Worm (Caenorhabditis elegans) whole organism, midembryonic: ENCODE measurements around the gene C27A2.12.

ENCODE experiments used
- T22C8.4 ChIP-seq: fragments of 200-800 bp; sonication (Bioruptor generic); IDR thresholded peaks from 2 replicates; pipeline ENCODE4 v1.3.6; 2022; ENCODE audit warnings: missing genetic modification characterization, missing compliant biosample characterization
- cog-1 ChIP-seq: sonication (generic microtip); optimal IDR thresholded peaks from 2 replicates; lab custom pipeline; 2016; ENCODE audit warnings: missing genetic modification characterization, missing compliant biosample characterization
- flt-1 ChIP-seq: fragments of 200-800 bp; sonication (Bioruptor generic); IDR thresholded peaks from 2 replicates; pipeline ENCODE4 v1.3.6; 2022; ENCODE audit warnings: missing genetic modification characterization, missing compliant biosample characterization
- klf-2 ChIP-seq: fragments of 200-800 bp; sonication (Bioruptor generic); conservative IDR thresholded peaks from 2 replicates; pipeline ENCODE4 v1.3.6; 2022; ENCODE audit warnings: missing genetic modification reagents, missing genetic modification characterization, missing compliant biosample characterization
- med-1 ChIP-seq: sonication (generic microtip); optimal IDR thresholded peaks from 2 replicates; lab custom pipeline; 2017; ENCODE audit warnings: missing genetic modification characterization, mild to moderate bottlenecking, missing compliant biosample characterization, antibody characterized with exemption, missing genetic modification reagents; ENCODE audit not compliant: insufficient read depth
- ref-1 ChIP-seq: fragments of 200-800 bp; sonication (Bioruptor generic); conservative IDR thresholded peaks from 2 replicates; pipeline ENCODE4 v1.3.6; 2022; ENCODE audit warnings: missing genetic modification reagents, missing genetic modification characterization, missing compliant biosample characterization
- tab-1 ChIP-seq: fragments of 200-800 bp; sonication (Bioruptor generic); IDR thresholded peaks from 2 replicates; pipeline ENCODE4 v1.3.6; 2022; ENCODE audit warnings: missing genetic modification characterization, missing compliant biosample characterization
- ztf-23 ChIP-seq: fragments of 200-800 bp; sonication (Bioruptor generic); IDR thresholded peaks from 2 replicates; pipeline ENCODE4 v1.3.6; 2022; ENCODE audit warnings: missing genetic modification reagents, missing genetic modification characterization, missing compliant biosample characterization
- ztf-29 ChIP-seq: fragments of 200-800 bp; sonication (Bioruptor generic); IDR thresholded peaks from 2 replicates; pipeline ENCODE4 v1.3.6; 2022; ENCODE audit warnings: missing genetic modification reagents, missing genetic modification characterization, missing compliant biosample characterization

DNA sequence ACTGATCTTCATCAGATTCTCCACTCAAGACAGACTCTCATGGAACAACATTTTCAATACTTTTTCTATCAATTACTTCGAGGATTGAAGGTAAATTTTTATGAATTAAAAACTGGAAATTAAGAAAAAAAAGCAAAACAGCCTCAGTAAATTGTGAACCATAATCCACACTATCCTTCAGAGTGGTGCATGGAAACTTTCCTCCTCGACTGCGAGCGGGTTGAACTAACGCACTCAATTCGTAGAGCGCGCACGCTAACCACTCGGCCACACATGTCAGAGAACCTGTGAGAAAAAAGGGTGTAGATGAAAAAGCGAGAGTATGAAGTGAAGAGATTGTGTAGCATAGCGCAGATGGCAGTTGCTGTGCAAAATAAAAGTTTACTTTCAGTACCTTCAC is 47.1 kb upstream of the C27A2.12 start:
- peak; percentile 94 for TF ChIP-seq T22C8.4 (GFP tag; lab: Robert Waterston, UW)
- peak; percentile 98 for TF ChIP-seq ztf-29
- TF ChIP-seq ref-1 (GFP tag; lab: Robert Waterston, UW), result peak; percentile 97
- TF ChIP-seq flt-1 (GFP tag; lab: Robert Waterston, UW), result peak; percentile 99
- TF ChIP-seq tab-1 (GFP tag; lab: Robert Waterston, UW), result peak; percentile 98
- peak; percentile 95 for TF ChIP-seq klf-2 (GFP tag; lab: Robert Waterston, UW)
- peak; percentile 91 for TF ChIP-seq cog-1 (tag; lab: Kevin White, UChicago)
- peak; percentile 90 for TF ChIP-seq med-1
- peak; percentile 96 for TF ChIP-seq ztf-23 (GFP tag; lab: Robert Waterston, UW)
